Fruit fly (Drosophila melanogaster) whole organism, prepupa: ENCODE measurements around the gene CG11964.
A peak's percentile ranks its signal among the peaks of the same experiment; 100 is the strongest.

Experiments used
- Blimp-1 ChIP-seq: fragments of 200-800 bp; sonication (Bioruptor generic); optimal IDR thresholded peaks from 3 replicates; lab custom pipeline; 2017; ENCODE audit warnings: missing biosample characterization, missing genetic modification characterization, mild to moderate bottlenecking, moderate library complexity, missing genetic modification reagents
- CG10631 ChIP-seq: fragments of 200-800 bp; sonication (Bioruptor generic); optimal IDR thresholded peaks from 2 replicates; lab custom pipeline; 2016; ENCODE audit warnings: missing biosample characterization, missing genetic modification characterization
- CG11294 ChIP-seq: fragments of 200-800 bp; sonication (Bioruptor generic); IDR thresholded peaks from 2 replicates; pipeline ENCODE4 v1.3.6; 2022; ENCODE audit warnings: missing biosample characterization, missing genetic modification characterization
- CG11902 ChIP-seq: fragments of 200-800 bp; sonication (Bioruptor generic); optimal IDR thresholded peaks from 3 replicates; lab custom pipeline; 2016; ENCODE audit warnings: missing biosample characterization, missing genetic modification characterization
- CG15336 ChIP-seq: fragments of 200-800 bp; sonication (Bioruptor generic); IDR thresholded peaks from 2 replicates; pipeline ENCODE4 v1.3.6; 2022; ENCODE audit warnings: missing biosample characterization, missing genetic modification characterization
- CG1621 ChIP-seq: fragments of 200-800 bp; sonication (Bioruptor generic); optimal IDR thresholded peaks from 3 replicates; lab custom pipeline; 2018; ENCODE audit warnings: missing biosample characterization, mild to moderate bottlenecking, missing genetic modification characterization
- CG16779 ChIP-seq: fragments of 200-800 bp; sonication (Bioruptor generic); optimal IDR thresholded peaks from 3 replicates; lab custom pipeline; 2017; ENCODE audit warnings: missing biosample characterization, mild to moderate bottlenecking, missing genetic modification characterization
- CG31627 ChIP-seq: fragments of 200-800 bp; sonication (Bioruptor generic); optimal IDR thresholded peaks from 3 replicates; lab custom pipeline; 2016; ENCODE audit warnings: missing biosample characterization, missing genetic modification characterization
- CG34406 ChIP-seq: fragments of 200-800 bp; sonication (Bioruptor generic); optimal IDR thresholded peaks from 3 replicates; lab custom pipeline; 2016; ENCODE audit warnings: missing biosample characterization, missing genetic modification characterization
- CG3919 ChIP-seq: fragments of 200-800 bp; sonication (Bioruptor generic); optimal IDR thresholded peaks from 3 replicates; lab custom pipeline; 2016; ENCODE audit warnings: missing biosample characterization, missing genetic modification characterization
- CG4318 ChIP-seq: fragments of 200-800 bp; sonication (Bioruptor generic); optimal IDR thresholded peaks from 3 replicates; lab custom pipeline; 2017; ENCODE audit warnings: missing biosample characterization, mild to moderate bottlenecking, missing genetic modification characterization
- CG6163 ChIP-seq: fragments of 200-800 bp; sonication (Bioruptor generic); IDR thresholded peaks from 3 replicates; pipeline ENCODE4 v1.3.6; 2022; ENCODE audit warnings: missing biosample characterization, missing genetic modification characterization
- CG6276 ChIP-seq: fragments of 200-800 bp; sonication (Bioruptor generic); optimal IDR thresholded peaks from 2 replicates; lab custom pipeline; 2017; ENCODE audit warnings: missing biosample characterization, mild to moderate bottlenecking, missing genetic modification characterization
- CG6792 ChIP-seq: fragments of 200-800 bp; sonication (Bioruptor generic); optimal IDR thresholded peaks from 3 replicates; lab custom pipeline; 2016; ENCODE audit warnings: missing biosample characterization, missing genetic modification characterization
- CG6854 ChIP-seq: fragments of 200-800 bp; sonication (Bioruptor generic); optimal IDR thresholded peaks from 2 replicates; lab custom pipeline; 2017; ENCODE audit warnings: missing biosample characterization, mild to moderate bottlenecking, missing genetic modification characterization
- CG7368 ChIP-seq: fragments of 200-800 bp; sonication (Bioruptor generic); optimal IDR thresholded peaks from 3 replicates; lab custom pipeline; 2016; ENCODE audit warnings: missing biosample characterization, missing genetic modification characterization
- CG8119 ChIP-seq: fragments of 200-800 bp; sonication (Bioruptor generic); IDR thresholded peaks from 3 replicates; pipeline ENCODE4 v1.3.6; 2022; ENCODE audit warnings: missing biosample characterization, missing genetic modification characterization
- CG8632 ChIP-seq: fragments of 200-800 bp; sonication (Bioruptor generic); optimal IDR thresholded peaks from 3 replicates; lab custom pipeline; 2016; ENCODE audit warnings: missing biosample characterization, missing genetic modification characterization
- CG9139 ChIP-seq: fragments of 200-800 bp; sonication (Bioruptor generic); optimal IDR thresholded peaks from 3 replicates; lab custom pipeline; 2017; ENCODE audit warnings: missing biosample characterization, mild to moderate bottlenecking, missing genetic modification characterization
- Eip75B ChIP-seq: fragments of 200-800 bp; sonication (Bioruptor generic); optimal IDR thresholded peaks from 3 replicates; lab custom pipeline; 2016; ENCODE audit warnings: missing biosample characterization, missing genetic modification characterization
- Eip78C ChIP-seq: fragments of 200-800 bp; sonication (Bioruptor generic); peaks from one replicate; lab custom pipeline; 2016; ENCODE audit warnings: missing biosample characterization, missing genetic modification characterization
- Eip93F ChIP-seq: fragments of 200-800 bp; sonication (Bioruptor generic); optimal IDR thresholded peaks from 2 replicates; lab custom pipeline; 2016; ENCODE audit warnings: missing biosample characterization, mild to moderate bottlenecking, missing genetic modification characterization
- Ets21C ChIP-seq: fragments of 200-800 bp; sonication (Bioruptor generic); optimal IDR thresholded peaks from 3 replicates; lab custom pipeline; 2016; ENCODE audit warnings: missing biosample characterization, missing genetic modification characterization
- Ets96B ChIP-seq: fragments of 200-800 bp; optimal IDR thresholded peaks from 2 replicates; lab custom pipeline; 2019; ENCODE audit warnings: missing biosample characterization, mild to moderate bottlenecking, missing genetic modification characterization, moderate library complexity
- Hr38 ChIP-seq: sonication (Bioruptor generic); optimal IDR thresholded peaks from 2 replicates; lab custom pipeline; 2016; ENCODE audit warnings: missing biosample characterization, missing genetic modification characterization
- Hr39 ChIP-seq: fragments of 200-800 bp; sonication (Bioruptor generic); optimal IDR thresholded peaks from 2 replicates; lab custom pipeline; 2016; ENCODE audit warnings: missing biosample characterization, missing genetic modification characterization
- Hr4 ChIP-seq: fragments of 200-800 bp; sonication (Bioruptor generic); optimal IDR thresholded peaks from 3 replicates; lab custom pipeline; 2016; ENCODE audit warnings: missing biosample characterization, missing genetic modification characterization
- Met ChIP-seq: fragments of 200-800 bp; sonication (Bioruptor generic); optimal IDR thresholded peaks from 3 replicates; lab custom pipeline; 2016; ENCODE audit warnings: missing biosample characterization, missing genetic modification characterization
- OdsH ChIP-seq: fragments of 200-800 bp; sonication (Bioruptor generic); optimal IDR thresholded peaks from 3 replicates; lab custom pipeline; 2016; ENCODE audit warnings: missing biosample characterization, missing genetic modification characterization
- Smox ChIP-seq: fragments of 200-800 bp; sonication (Bioruptor generic); optimal IDR thresholded peaks from 3 replicates; lab custom pipeline; 2016; ENCODE audit warnings: missing biosample characterization, missing genetic modification characterization
- Sox15 ChIP-seq: fragments of 200-800 bp; sonication (Bioruptor generic); optimal IDR thresholded peaks from 3 replicates; lab custom pipeline; 2016; ENCODE audit warnings: missing biosample characterization, missing genetic modification characterization
- cyc ChIP-seq: fragments of 200-800 bp; sonication (Bioruptor generic); optimal IDR thresholded peaks from 3 replicates; lab custom pipeline; 2016; ENCODE audit warnings: missing biosample characterization, missing genetic modification characterization
- dsx ChIP-seq: fragments of 200-800 bp; optimal IDR thresholded peaks from 3 replicates; lab custom pipeline; 2019; ENCODE audit warnings: missing biosample characterization, mild to moderate bottlenecking, missing genetic modification characterization, moderate library complexity; ENCODE audit not compliant: poor library complexity, severe bottlenecking
- eg ChIP-seq: fragments of 200-800 bp; sonication (Bioruptor generic); IDR thresholded peaks from 3 replicates; pipeline ENCODE4 v1.3.6; 2022; ENCODE audit warnings: missing biosample characterization, missing genetic modification characterization
- fd59A ChIP-seq: fragments of 200-800 bp; sonication (Bioruptor generic); optimal IDR thresholded peaks from 2 replicates; lab custom pipeline; 2017; ENCODE audit warnings: missing biosample characterization, mild to moderate bottlenecking, missing genetic modification characterization, missing genetic modification reagents
- fd85E ChIP-seq: fragments of 200-800 bp; sonication (Bioruptor generic); optimal IDR thresholded peaks from 3 replicates; lab custom pipeline; 2016; ENCODE audit warnings: missing biosample characterization, missing genetic modification characterization
- fkh ChIP-seq: fragments of 200-800 bp; sonication (Bioruptor generic); optimal IDR thresholded peaks from 3 replicates; lab custom pipeline; 2017; ENCODE audit warnings: missing biosample characterization, mild to moderate bottlenecking, missing genetic modification characterization, moderate library complexity
- lz ChIP-seq: fragments of 200-800 bp; sonication (Bioruptor generic); optimal IDR thresholded peaks from 3 replicates; lab custom pipeline; 2016; ENCODE audit warnings: missing biosample characterization, missing genetic modification characterization
- net ChIP-seq: fragments of 200-800 bp; sonication (Bioruptor generic); optimal IDR thresholded peaks from 3 replicates; lab custom pipeline; 2016; ENCODE audit warnings: missing biosample characterization, missing genetic modification characterization
- pdm3 ChIP-seq: fragments of 200-800 bp; sonication (Bioruptor generic); optimal IDR thresholded peaks from 3 replicates; lab custom pipeline; 2016; ENCODE audit warnings: missing biosample characterization, missing genetic modification characterization
- salr ChIP-seq, 2 experiments: fragments of 200-800 bp; sonication (Bioruptor generic); optimal IDR thresholded peaks; 3 replicates each; lab custom pipeline; 2016 to 2018; ENCODE audit warnings: missing biosample characterization in 2 of 2, missing genetic modification characterization in 2 of 2, mild to moderate bottlenecking in 1 of 2
- spab ChIP-seq: fragments of 200-800 bp; sonication (Bioruptor generic); optimal IDR thresholded peaks from 2 replicates; lab custom pipeline; 2017; ENCODE audit warnings: missing biosample characterization, mild to moderate bottlenecking, missing genetic modification characterization, missing genetic modification reagents
- ss ChIP-seq, 2 experiments: fragments of 200-800 bp; sonication (Bioruptor generic); optimal IDR thresholded peaks; 2 replicates in 1 of 2; 3 replicates in 1 of 2; lab custom pipeline; 2017 to 2018; ENCODE audit warnings: mild to moderate bottlenecking in 2 of 2, missing biosample characterization in 2 of 2, missing genetic modification characterization in 2 of 2, moderate library complexity in 1 of 2
- vri ChIP-seq: fragments of 200-800 bp; sonication (Bioruptor generic); optimal IDR thresholded peaks from 3 replicates; lab custom pipeline; 2016; ENCODE audit warnings: missing biosample characterization, mild to moderate bottlenecking, missing genetic modification characterization

The CG11964 gene

dm6 chr3R:8969926-8970306 is 25.1 kb upstream of the CG11964 start (continued):
- TF ChIP-seq CG10631 (GFP tag; lab: Kevin White, UChicago) (no peak), CG8632 (peak; percentile 5), CG34406 (GFP tag; lab: Kevin White, UChicago) (no peak), vri (GFP tag; lab: Kevin White, UChicago) (no peak), CG11902 (no peak), Met (peak; percentile 57), CG31627 (no peak), Ets96B (tag; lab: Kevin White, UChicago) (no peak), CG16779 (no peak), CG9139 (GFP tag; lab: Kevin White, UChicago) (no peak), Eip75B (GFP tag; lab: Kevin White, UChicago) (no peak), OdsH (GFP tag; lab: Kevin White, UChicago) (peak; percentile 20), CG3919 (GFP tag; lab: Kevin White, UChicago) (no peak), CG8119 (no peak), CG6163 (GFP tag; lab: Robert Waterston, UW) (peak; percentile 34; the same call in 1 of the 3 replicates), CG4318 (GFP tag; lab: Kevin White, UChicago) (no peak), Hr38 (GFP tag; lab: Kevin White, UChicago) (no peak), net (no peak), spab (GFP tag; lab: Kevin White, UChicago) (no peak), Eip93F (GFP tag; lab: Kevin White, UChicago) (no peak), Ets21C (GFP tag; lab: Kevin White, UChicago) (no peak), dsx (GFP tag; lab: Kevin White, UChicago) (no peak), CG11294 (no peak)

DNA sequence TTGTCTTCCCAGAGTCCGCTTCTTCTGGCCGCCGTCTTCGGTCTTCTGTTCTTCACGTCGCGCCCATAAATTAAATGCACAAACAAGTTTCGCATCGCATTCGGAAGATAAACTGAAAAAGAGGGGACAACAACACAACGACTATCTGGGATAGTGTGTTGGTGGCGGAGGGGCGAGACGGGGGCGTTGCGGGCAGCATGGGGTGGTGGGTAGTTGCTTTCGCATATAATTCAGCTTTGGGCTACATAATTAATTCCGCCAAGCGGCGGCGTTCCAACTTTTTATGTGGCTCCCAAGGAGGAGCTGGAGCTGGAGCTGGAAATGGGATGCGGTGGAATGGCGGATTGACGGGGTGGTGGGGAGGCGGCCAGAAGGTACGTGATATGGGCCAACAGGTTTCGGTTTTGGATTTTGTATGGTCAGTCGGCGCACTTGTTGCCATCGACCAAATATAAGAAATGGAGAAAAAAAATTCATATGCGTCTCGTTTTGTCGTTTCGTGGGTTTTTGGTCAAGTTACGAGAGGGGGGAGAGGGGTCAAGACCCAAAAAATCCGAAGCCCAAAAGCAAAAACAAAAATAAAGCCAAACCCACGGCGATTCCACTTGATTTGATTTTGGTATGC is 24.6 kb upstream of the CG11964 start:
- TF ChIP-seq Hr4 (GFP tag; lab: Kevin White, UChicago) (no peak), CG16779 (no peak), CG8119 (no peak), Blimp-1 (GFP tag; lab: Kevin White, UChicago) (no peak), dsx (GFP tag; lab: Kevin White, UChicago) (peak; percentile 4), Eip75B (GFP tag; lab: Kevin White, UChicago) (peak; percentile 31), CG1621 (tag; lab: Kevin White, UChicago) (no peak), cyc (GFP tag; lab: Kevin White, UChicago) (no peak), CG6276 (no peak), CG11294 (no peak), CG6854 (peak; percentile 66), CG4318 (GFP tag; lab: Kevin White, UChicago) (no peak), ss (GFP tag; optimal IDR thresholded peaks at IDR 0.05; lab: Kevin White, UChicago) (peak in 1 of 2 experiments; percentile 48), pdm3 (GFP tag; lab: Kevin White, UChicago) (no peak), eg (0 out of 3 replicates have a peak, but pooled peaks have one; percentile 8), CG15336 (GFP tag; lab: Robert Waterston, UW) (0 out of 2 replicates have a peak, but pooled peaks have one; percentile 6)
- TF ChIP-seq, all 60 proteins: peak for 6

DNA sequence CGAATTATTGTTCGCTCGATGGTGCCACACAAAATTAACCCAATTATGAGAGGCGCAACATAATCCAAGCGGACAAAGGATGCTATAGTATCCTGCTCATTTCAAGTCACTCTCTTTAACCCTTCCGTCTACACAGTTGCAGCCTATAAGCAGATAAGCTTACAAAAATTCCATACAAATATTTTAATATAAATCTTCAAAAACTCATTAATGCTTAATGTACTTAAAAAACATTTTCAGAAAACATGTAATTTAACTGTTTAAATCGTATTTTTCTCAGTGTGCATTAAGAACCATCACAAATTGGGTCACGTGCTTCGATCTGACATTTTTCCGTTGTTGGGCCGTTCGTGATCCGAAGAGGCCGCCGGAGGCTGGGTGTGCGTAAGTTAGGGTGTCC is 24.0 kb upstream of the CG11964 start:
- TF ChIP-seq Hr4 (GFP tag; lab: Kevin White, UChicago) (no peak), OdsH (GFP tag; lab: Kevin White, UChicago) (peak; percentile 61), Hr38 (GFP tag; lab: Kevin White, UChicago) (no peak), Sox15 (GFP tag; lab: Kevin White, UChicago) (peak; percentile 5), lz (GFP tag; lab: Kevin White, UChicago) (peak; percentile 73), CG8119 (no peak), CG7368 (peak; percentile 10), Hr39 (GFP tag; lab: Kevin White, UChicago) (peak; percentile 69), Smox (GFP tag; lab: Kevin White, UChicago) (peak; percentile 83), CG1621 (tag; lab: Kevin White, UChicago) (no peak), CG4318 (GFP tag; lab: Kevin White, UChicago) (no peak), Eip75B (GFP tag; lab: Kevin White, UChicago) (peak; percentile 78), CG34406 (GFP tag; lab: Kevin White, UChicago) (peak; percentile 66), Eip78C (GFP tag; lab: Kevin White, UChicago) (peak; percentile 91), CG16779 (no peak), fkh (GFP tag; lab: Kevin White, UChicago) (no peak), CG11294 (no peak), fd59A (GFP tag; lab: Kevin White, UChicago) (peak; percentile 14), CG3919 (GFP tag; lab: Kevin White, UChicago) (peak; percentile 60), Ets21C (GFP tag; lab: Kevin White, UChicago) (peak; percentile 58), CG6276 (no peak), pdm3 (GFP tag; lab: Kevin White, UChicago) (peak; percentile 67), CG6792 (GFP tag; lab: Kevin White, UChicago) (peak; percentile 63), CG9139 (GFP tag; lab: Kevin White, UChicago) (no peak), CG6854 (no peak), ss (GFP tag; optimal IDR thresholded peaks at IDR 0.05; lab: Kevin White, UChicago) (no peak), salr (GFP tag; optimal IDR thresholded peaks at IDR 0.05; lab: Kevin White, UChicago) (no peak), Ets96B (tag; lab: Kevin White, UChicago) (peak; percentile 48), fd85E (GFP tag; lab: Kevin White, UChicago) (peak; percentile 10), Eip93F (GFP tag; lab: Kevin White, UChicago) (peak; percentile 60), CG8632 (peak; percentile 63)
